Worm (Caenorhabditis elegans) whole organism, mixed stage, embryonic: Measurements from ENCODE around the gene clec-199.
"Not testable (repeated sequence)": the region's sequence is repeated elsewhere in the genome, so short reads cannot be mapped to it uniquely, and the experiment has no call there.

ENCODE experiments used
- M03D4.4 ChIP-seq: sonication (generic microtip); optimal IDR thresholded peaks from 2 replicates; lab custom pipeline; 2017; ENCODE audit warnings: mild to moderate bottlenecking, missing genetic modification characterization, missing compliant biosample characterization
- bed-3 ChIP-seq: fragments of 200-800 bp; sonication (Bioruptor generic); optimal IDR thresholded peaks from 3 replicates; lab custom pipeline; 2018; ENCODE audit warnings: mild to moderate bottlenecking, missing genetic modification characterization, moderate library complexity, missing compliant biosample characterization
- blmp-1 ChIP-seq: fragments of 150-350 bp; optimal IDR thresholded peaks from 2 replicates; lab custom pipeline; 2014; ENCODE audit warnings: missing biosample characterization, missing genetic modification characterization
- ceh-39 ChIP-seq: fragments of 150-350 bp; optimal IDR thresholded peaks from 2 replicates; lab custom pipeline; 2014; ENCODE audit warnings: missing biosample characterization, missing genetic modification characterization
- ceh-43 ChIP-seq: fragments of 200-800 bp; sonication (Bioruptor generic); optimal IDR thresholded peaks from 2 replicates; lab custom pipeline; 2018; ENCODE audit warnings: mild to moderate bottlenecking, missing genetic modification characterization, moderate library complexity, missing compliant biosample characterization
- ceh-83 ChIP-seq: fragments of 200-800 bp; sonication (Bioruptor generic); optimal IDR thresholded peaks from 2 replicates; lab custom pipeline; 2018; ENCODE audit warnings: mild to moderate bottlenecking, missing genetic modification characterization, missing compliant biosample characterization
- ces-1 ChIP-seq: fragments of 150-350 bp; optimal IDR thresholded peaks from 2 replicates; lab custom pipeline; 2014; ENCODE audit warnings: missing biosample characterization, missing genetic modification reagents, missing genetic modification characterization
- cnd-1 ChIP-seq: fragments of 200-800 bp; sonication (Bioruptor generic); optimal IDR thresholded peaks from 2 replicates; lab custom pipeline; 2018; ENCODE audit warnings: mild to moderate bottlenecking, missing genetic modification characterization, missing compliant biosample characterization
- flh-1 ChIP-seq: fragments of 200-800 bp; sonication (Bioruptor generic); optimal IDR thresholded peaks from 2 replicates; lab custom pipeline; 2018; ENCODE audit warnings: mild to moderate bottlenecking, missing genetic modification characterization, moderate library complexity, missing compliant biosample characterization
- ham-2 ChIP-seq: fragments of 200-800 bp; sonication (Bioruptor generic); optimal IDR thresholded peaks from 2 replicates; lab custom pipeline; 2018; ENCODE audit warnings: mild to moderate bottlenecking, missing genetic modification characterization, missing compliant biosample characterization
- hlh-1 ChIP-seq: fragments of 150-350 bp; optimal IDR thresholded peaks from 2 replicates; lab custom pipeline; 2014; ENCODE audit warnings: missing biosample characterization, missing genetic modification reagents, missing genetic modification characterization
- lin-13 ChIP-seq: fragments of 150-350 bp; optimal IDR thresholded peaks from 2 replicates; lab custom pipeline; 2014; ENCODE audit warnings: missing biosample characterization, missing genetic modification characterization
- lin-32 ChIP-seq: fragments of 200-800 bp; sonication (Bioruptor generic); optimal IDR thresholded peaks from 2 replicates; lab custom pipeline; 2018; ENCODE audit warnings: mild to moderate bottlenecking, missing genetic modification characterization, missing compliant biosample characterization
- lsy-2 ChIP-seq: fragments of 150-350 bp; optimal IDR thresholded peaks from 2 replicates; lab custom pipeline; 2014; ENCODE audit warnings: missing biosample characterization, missing genetic modification characterization
- mab-5 ChIP-seq: fragments of 150-350 bp; optimal IDR thresholded peaks from 2 replicates; lab custom pipeline; 2014; ENCODE audit warnings: missing biosample characterization, missing genetic modification characterization
- mep-1 ChIP-seq: fragments of 150-350 bp; optimal IDR thresholded peaks from 2 replicates; lab custom pipeline; 2017; ENCODE audit warnings: missing biosample characterization, missing genetic modification reagents, missing genetic modification characterization, inconsistent platforms
- mls-2 ChIP-seq: sonication (generic microtip); optimal IDR thresholded peaks from 2 replicates; lab custom pipeline; 2016; ENCODE audit warnings: mild to moderate bottlenecking, missing genetic modification characterization, moderate library complexity, missing compliant biosample characterization
- nhr-12 ChIP-seq: fragments of 150-350 bp; optimal IDR thresholded peaks from 2 replicates; lab custom pipeline; 2014; ENCODE audit warnings: missing biosample characterization, missing genetic modification characterization
- nhr-2 ChIP-seq: fragments of 150-350 bp; optimal IDR thresholded peaks from 2 replicates; lab custom pipeline; 2014; ENCODE audit warnings: missing biosample characterization, missing genetic modification characterization
- nhr-237 ChIP-seq: fragments of 150-350 bp; optimal IDR thresholded peaks from 2 replicates; lab custom pipeline; 2014; ENCODE audit warnings: missing biosample characterization, missing genetic modification characterization
- nhr-28 ChIP-seq: fragments of 150-350 bp; optimal IDR thresholded peaks from 2 replicates; lab custom pipeline; 2014; ENCODE audit warnings: missing biosample characterization, missing genetic modification characterization
- sem-2 ChIP-seq: fragments of 200-800 bp; sonication (Bioruptor generic); optimal IDR thresholded peaks from 2 replicates; lab custom pipeline; 2018; ENCODE audit warnings: mild to moderate bottlenecking, missing genetic modification characterization, missing compliant biosample characterization
- snpc-4 ChIP-seq: fragments of 150-350 bp; optimal IDR thresholded peaks from 2 replicates; lab custom pipeline; 2014; ENCODE audit warnings: missing biosample characterization, missing genetic modification characterization
- sptf-1 ChIP-seq: sonication (generic microtip); optimal IDR thresholded peaks from 2 replicates; lab custom pipeline; 2017; ENCODE audit warnings: mild to moderate bottlenecking, missing genetic modification characterization, moderate library complexity, missing compliant biosample characterization
- tbx-8 ChIP-seq: fragments of 200-800 bp; sonication (Bioruptor generic); optimal IDR thresholded peaks from 2 replicates; lab custom pipeline; 2018; ENCODE audit warnings: mild to moderate bottlenecking, missing genetic modification characterization, moderate library complexity, missing compliant biosample characterization
- unc-39 ChIP-seq: fragments of 150-350 bp; optimal IDR thresholded peaks from 2 replicates; lab custom pipeline; 2014; ENCODE audit warnings: missing biosample characterization, missing genetic modification characterization
- unc-62 ChIP-seq: fragments of 150-350 bp; optimal IDR thresholded peaks from 2 replicates; lab custom pipeline; 2014; ENCODE audit warnings: missing biosample characterization, missing genetic modification reagents, missing genetic modification characterization
- zip-8 ChIP-seq: fragments of 150-350 bp; optimal IDR thresholded peaks from 2 replicates; lab custom pipeline; 2014; ENCODE audit warnings: missing biosample characterization, missing genetic modification characterization

Gene clec-199

DNA sequence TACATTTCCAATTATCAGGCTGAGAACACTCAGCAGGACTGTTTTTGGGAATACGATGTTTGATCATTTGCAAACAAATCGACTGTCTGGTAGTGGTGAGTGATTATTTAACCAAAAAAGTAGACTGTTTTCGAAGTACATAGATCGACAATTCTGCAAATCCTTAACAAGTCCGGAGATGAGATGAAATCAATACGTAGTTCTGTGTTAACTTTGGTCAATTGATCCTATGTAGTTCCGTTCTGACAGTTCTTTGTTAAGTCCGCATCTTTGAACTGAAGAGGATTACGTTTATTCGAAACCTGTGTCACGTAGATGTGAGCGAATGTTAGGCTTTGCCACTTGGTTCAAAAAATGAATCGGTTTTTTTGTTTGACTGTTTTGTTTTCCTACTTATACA, at the start of gene clec-199:
clec-199 (plus strand) TSS at position 301 of the 400 bp plus-strand sequence.
- TF ChIP-seq M03D4.4 (tag; lab: Kevin White, UChicago) = no peak
- TF ChIP-seq lsy-2 (tag; lab: Kevin White, UChicago) = no peak
- no peak for TF ChIP-seq nhr-12 (tag; lab: Kevin White, UChicago)
- TF ChIP-seq ceh-39 (tag; lab: Kevin White, UChicago) = no peak
- no peak for TF ChIP-seq ceh-83 (GFP tag; lab: Kevin White, UChicago)
- TF ChIP-seq snpc-4 (tag; lab: Kevin White, UChicago) = no peak
- TF ChIP-seq nhr-2 (tag; lab: Kevin White, UChicago) = no peak
- no peak for TF ChIP-seq tbx-8
- TF ChIP-seq lin-13 (tag; lab: Kevin White, UChicago) = no peak
- no peak for TF ChIP-seq bed-3 (GFP tag; lab: Kevin White, UChicago)
- no peak for TF ChIP-seq lin-32
- TF ChIP-seq nhr-237 (tag; lab: Kevin White, UChicago) = no peak

DNA sequence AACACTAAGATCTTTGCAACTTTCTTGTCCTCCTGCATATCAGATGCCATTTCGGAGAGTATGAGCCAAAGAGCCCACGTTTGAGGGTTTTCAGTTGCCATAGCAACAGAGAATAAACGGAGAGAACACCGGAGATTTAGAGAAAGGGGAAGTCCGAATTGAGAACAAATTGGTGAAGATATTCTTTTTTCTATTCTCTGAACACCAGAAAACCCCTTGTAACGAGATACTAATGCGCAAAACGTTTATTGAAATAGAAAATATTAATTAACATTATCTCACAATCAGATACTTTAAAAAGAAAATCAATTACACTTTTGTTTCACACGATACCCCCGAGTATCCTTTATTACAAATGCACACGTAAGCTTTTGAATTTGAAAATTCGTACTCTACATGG, 49.8 kb upstream of the clec-199 start, which contains the start of gene ifta-2:
ifta-2 (minus strand) TSS at position 101 of the 400 bp plus-strand sequence.
- TF ChIP-seq nhr-12 (tag; lab: Kevin White, UChicago) (no peak), tbx-8 (no peak), ces-1 (GFP tag; lab: Kevin White, UChicago) (no peak), unc-39 (tag; lab: Kevin White, UChicago) (no peak), nhr-237 (tag; lab: Kevin White, UChicago) (no peak), unc-62 (GFP tag; lab: Kevin White, UChicago) (no peak), nhr-28 (no peak), sptf-1 (tag; lab: Kevin White, UChicago) (no peak)

DNA sequence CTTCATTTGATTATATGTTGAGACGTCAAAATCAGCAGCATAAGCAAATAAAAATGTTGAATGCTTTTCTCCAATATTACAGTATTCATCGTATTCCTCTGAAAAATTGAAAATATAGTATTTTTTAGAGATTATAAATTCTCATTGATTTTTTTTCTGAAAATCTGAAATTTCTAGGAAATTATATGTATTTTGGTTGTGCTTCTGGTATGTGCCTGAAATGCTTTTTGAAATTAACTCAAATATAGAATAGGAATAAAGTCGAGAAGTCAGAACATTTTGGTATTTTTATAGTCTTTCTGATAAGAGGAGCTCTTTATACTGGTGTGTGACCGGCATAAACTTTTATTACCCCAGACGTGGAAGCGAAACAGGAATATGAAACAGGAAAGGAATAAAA, 44.5 kb upstream of the clec-199 start, which contains the start of gene T28F3.8:
T28F3.8 (minus strand) TSS at position 101 of the 400 bp plus-strand sequence.
- TF ChIP-seq ceh-83 (GFP tag; lab: Kevin White, UChicago); blmp-1 (tag; lab: Kevin White, UChicago); mls-2: not testable (repeated sequence)

DNA sequence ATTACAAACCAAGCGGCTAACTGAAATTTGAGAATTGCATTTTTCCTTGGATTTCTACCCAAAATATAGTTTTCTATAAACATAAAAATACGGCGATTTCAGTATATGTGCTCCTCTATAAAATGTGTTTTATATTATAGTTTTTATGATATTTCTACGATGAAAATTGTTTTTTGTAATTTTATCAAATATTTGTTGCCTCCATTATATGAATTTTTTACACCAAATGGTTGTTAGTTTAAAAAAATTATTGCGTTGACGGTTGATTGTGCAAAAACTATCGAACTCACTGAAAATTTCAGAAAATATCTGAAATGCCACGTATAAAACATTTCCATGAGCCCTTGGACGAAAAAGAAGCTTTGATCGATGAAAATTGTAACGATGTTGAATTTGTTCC, 43.5 kb upstream of the clec-199 start, which contains the start of gene T28F3.9:
T28F3.9 (plus strand) TSS at position 301 of the 400 bp plus-strand sequence.
- no peak for TF ChIP-seq ces-1 (GFP tag; lab: Kevin White, UChicago)
- TF ChIP-seq M03D4.4 (tag; lab: Kevin White, UChicago) = no peak
- TF ChIP-seq hlh-1 = no peak
- TF ChIP-seq ceh-39 (tag; lab: Kevin White, UChicago) = no peak
- TF ChIP-seq mls-2 = no peak
- no peak for TF ChIP-seq ham-2 (GFP tag; lab: Kevin White, UChicago)
- TF ChIP-seq nhr-28 = no peak

DNA sequence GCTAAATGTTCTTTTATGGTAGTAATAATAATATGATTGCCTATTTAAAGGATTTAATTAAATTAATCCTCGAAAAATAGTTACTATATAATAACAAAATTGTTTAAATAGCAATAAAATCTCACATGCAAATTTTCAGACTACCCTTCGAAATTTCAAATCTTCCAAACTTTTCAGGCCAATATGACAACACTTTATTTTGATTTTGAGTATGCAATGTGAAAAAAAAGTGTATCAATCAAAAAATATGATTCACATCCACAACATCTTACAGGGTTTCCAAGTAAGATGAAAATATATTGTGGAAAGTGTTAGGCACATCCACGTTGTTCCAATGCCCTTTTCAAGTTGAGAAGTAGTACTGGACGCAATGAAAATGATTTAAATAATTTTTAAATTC, 39.8 kb upstream of the clec-199 start, which contains the start of gene snf-9:
snf-9 (plus strand) TSS at position 301 of the 400 bp plus-strand sequence.
- no peak for TF ChIP-seq sem-2 (GFP tag; lab: Kevin White, UChicago)
- TF ChIP-seq nhr-237 (tag; lab: Kevin White, UChicago) = no peak
- no peak for TF ChIP-seq lin-32
- TF ChIP-seq zip-8 (tag; lab: Kevin White, UChicago) = no peak
- no peak for TF ChIP-seq ham-2 (GFP tag; lab: Kevin White, UChicago)
- TF ChIP-seq unc-62 (GFP tag; lab: Kevin White, UChicago) = no peak
- TF ChIP-seq lsy-2 (tag; lab: Kevin White, UChicago) = no peak
- TF ChIP-seq mep-1 (tag; lab: Kevin White, UChicago) = no peak
- no peak for TF ChIP-seq bed-3 (GFP tag; lab: Kevin White, UChicago)

DNA sequence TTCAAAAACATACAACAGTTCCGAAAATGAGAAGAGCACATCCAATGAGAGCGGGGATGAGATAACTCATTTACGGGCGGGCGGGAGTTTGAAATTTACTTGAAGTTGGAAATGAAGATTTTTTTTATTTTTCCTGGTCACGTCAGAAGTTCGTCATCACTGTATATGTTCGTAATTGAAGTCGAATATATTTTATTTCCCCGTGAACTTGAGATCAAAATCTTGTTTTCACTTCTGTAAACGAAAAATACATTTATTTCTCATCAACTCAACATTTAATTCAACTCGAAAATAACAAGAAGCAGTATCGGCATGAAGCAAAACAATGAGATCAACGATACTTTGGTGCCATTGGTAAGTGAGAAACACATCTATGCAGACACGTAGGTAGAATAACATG, 35.3 kb upstream of the clec-199 start, which contains the start of gene C49C3.20:
C49C3.20 (minus strand) TSS at position 101 of the 400 bp plus-strand sequence.
- TF ChIP-seq unc-62 (GFP tag; lab: Kevin White, UChicago) (no peak), cnd-1 (tag; lab: Kevin White, UChicago) (no peak), sem-2 (GFP tag; lab: Kevin White, UChicago) (no peak), nhr-2 (tag; lab: Kevin White, UChicago) (no peak), flh-1 (GFP tag; lab: Kevin White, UChicago) (no peak)
- TF ChIP-seq, all 35 proteins: peak for 0

DNA sequence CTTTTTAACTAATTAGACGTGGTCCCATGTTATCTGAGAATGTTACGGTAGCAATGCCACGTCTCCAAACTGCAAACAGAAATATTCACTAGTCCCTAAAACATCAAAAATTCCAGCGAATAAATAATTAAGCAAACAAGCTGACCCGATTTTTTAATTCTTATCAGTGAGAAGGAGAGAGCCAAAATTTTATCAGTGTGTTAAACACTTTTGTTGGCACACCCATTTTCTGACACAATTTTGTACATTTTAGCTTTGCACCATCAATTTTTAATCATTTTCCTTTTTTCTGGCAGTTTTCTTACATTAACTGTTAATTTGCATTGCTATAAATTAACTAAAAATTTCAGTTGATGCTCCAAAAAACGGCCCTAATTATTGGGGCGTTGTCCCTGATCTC, 31.2 kb upstream of the clec-199 start, which contains the start of gene C49C3.4:
C49C3.4 (plus strand) TSS at position 351 of the 400 bp plus-strand sequence.
- TF ChIP-seq tbx-8 (no peak), zip-8 (tag; lab: Kevin White, UChicago) (no peak), ceh-39 (tag; lab: Kevin White, UChicago) (no peak), lin-32 (no peak), M03D4.4 (tag; lab: Kevin White, UChicago) (no peak), bed-3 (GFP tag; lab: Kevin White, UChicago) (no peak), ceh-83 (GFP tag; lab: Kevin White, UChicago) (no peak), sptf-1 (tag; lab: Kevin White, UChicago) (no peak), mls-2 (no peak), nhr-2 (tag; lab: Kevin White, UChicago) (no peak), sem-2 (GFP tag; lab: Kevin White, UChicago) (no peak), unc-39 (tag; lab: Kevin White, UChicago) (no peak), mab-5 (tag; lab: Kevin White, UChicago) (no peak), nhr-12 (tag; lab: Kevin White, UChicago) (no peak), blmp-1 (tag; lab: Kevin White, UChicago) (no peak), nhr-28 (no peak), lsy-2 (tag; lab: Kevin White, UChicago) (no peak), mep-1 (tag; lab: Kevin White, UChicago) (no peak), lin-13 (tag; lab: Kevin White, UChicago) (no peak), ceh-43 (GFP tag; lab: Kevin White, UChicago) (no peak)
